Fruit fly (Drosophila melanogaster): Measurements from ENCODE around the gene CG43098.

The CG43098 gene

dm6 chr3L:3665288-3666210, 6.7 kb downstream of the CG43098 start (continued):
- TF ChIP-seq Six4 (GFP tag; optimal IDR thresholded peaks at IDR 0.05) (no peak), vnd (GFP tag; IDR thresholded peaks at IDR 0.05; ENCODE audit: partially characterized antibody) (no peak), btn (GFP tag; optimal IDR thresholded peaks at IDR 0.05) (no peak), H15 (GFP tag; IDR thresholded peaks at IDR 0.05) (no peak), D19B (GFP tag; optimal IDR thresholded peaks at IDR 0.05) (no peak), CG3847 (GFP tag; IDR thresholded peaks at IDR 0.05) (peak; percentile 41; the same call in 1 of the 2 replicates), sna (GFP tag; IDR thresholded peaks at IDR 0.05; ENCODE audit: partially characterized antibody) (no peak), CG13424 (tag; optimal IDR thresholded peaks at IDR 0.05) (peak; percentile 61), CG13624 (GFP tag; optimal IDR thresholded peaks at IDR 0.05) (peak; percentile 68), Antp (GFP tag; optimal IDR thresholded peaks at IDR 0.05) (peak; percentile 3), HLH3B (GFP tag; IDR thresholded peaks at IDR 0.05) (peak; percentile 28; the same call in 1 of the 2 replicates), CG11695 (GFP tag; IDR thresholded peaks at IDR 0.05) (no peak), tap (tag; optimal IDR thresholded peaks at IDR 0.05) (no peak), CG8944 (GFP tag; optimal IDR thresholded peaks at IDR 0.05) (peak; percentile 51), ken (GFP tag; IDR thresholded peaks at IDR 0.05) (no peak), HmgZ (tag; optimal IDR thresholded peaks at IDR 0.05) (no peak), CG9797 (GFP tag; optimal IDR thresholded peaks at IDR 0.05) (no peak), CG10654 (GFP tag; optimal IDR thresholded peaks at IDR 0.05) (no peak), ATbp (GFP tag; optimal IDR thresholded peaks at IDR 0.05) (peak; percentile 44), ranshi (GFP tag; IDR thresholded peaks at IDR 0.05) (no peak), CG4820 (GFP tag; optimal IDR thresholded peaks at IDR 0.05) (no peak), dysf (GFP tag; IDR thresholded peaks at IDR 0.05) (peak; percentile 36; the same call in 1 of the 3 replicates), jing (GFP tag; optimal IDR thresholded peaks at IDR 0.05) (no peak), CG42726 (GFP tag; IDR thresholded peaks at IDR 0.05; ENCODE audit: partially characterized antibody) (no peak), Hmr (GFP tag; optimal IDR thresholded peaks at IDR 0.05) (peak; percentile 14), vfl (GFP tag; optimal IDR thresholded peaks at IDR 0.05) (no peak), CG6765 (GFP tag; optimal IDR thresholded peaks at IDR 0.05) (no peak), CG4424 (GFP tag; optimal IDR thresholded peaks at IDR 0.05) (no peak), Ptx1 (GFP tag; IDR thresholded peaks at IDR 0.05) (no peak), sens-2 (GFP tag; IDR thresholded peaks at IDR 0.05) (0 out of 2 replicates have a peak, but pooled peaks have one; percentile 41), CG12219 (GFP tag; optimal IDR thresholded peaks at IDR 0.05) (peak; percentile 54), CG10959 (GFP tag; IDR thresholded peaks at IDR 0.05) (no peak), Camta (GFP tag; optimal IDR thresholded peaks at IDR 0.05) (no peak), Dll (GFP tag; IDR thresholded peaks at IDR 0.05; ENCODE audit: partially characterized antibody) (no peak), CG16779 (GFP tag; IDR thresholded peaks at IDR 0.05) (no peak), rib (GFP tag; IDR thresholded peaks at IDR 0.05) (no peak), CG2202 (tag; optimal IDR thresholded peaks at IDR 0.05) (peak; percentile 52), slbo (GFP tag; IDR thresholded peaks at IDR 0.05) (peak; percentile 66), D19A (tag; optimal IDR thresholded peaks at IDR 0.05) (no peak), Ada2b (GFP tag; IDR thresholded peaks at IDR 0.05) (peak; percentile 17; the same call in 1 of the 2 replicates), CG8359 (GFP tag; optimal IDR thresholded peaks at IDR 0.05; ENCODE audit: borderline replicate concordance) (no peak), CG14965 (GFP tag; optimal IDR thresholded peaks at IDR 0.05; ENCODE audit: borderline replicate concordance) (no peak), CG7928 (GFP tag; optimal IDR thresholded peaks at IDR 0.05) (no peak), CG17802 (tag; optimal IDR thresholded peaks at IDR 0.05) (no peak), zen2 (GFP tag; IDR thresholded peaks at IDR 0.05; ENCODE audit: partially characterized antibody) (no peak), cato (GFP tag; optimal IDR thresholded peaks at IDR 0.05; ENCODE audit: borderline replicate concordance) (no peak), chinmo (GFP tag; IDR thresholded peaks at IDR 0.05; ENCODE audit: partially characterized antibody) (no peak), ind (GFP tag; optimal IDR thresholded peaks at IDR 0.05) (no peak), cas (GFP tag; IDR thresholded peaks at IDR 0.05) (no peak)

Measured in whole organism, embryonic.